Fruit fly (Drosophila melanogaster) whole organism, prepupa: ENCODE measurements around the gene abd-A.

Experiments used
- Blimp-1 ChIP-seq: fragments of 200-800 bp; sonication (Bioruptor generic); optimal IDR thresholded peaks from 3 replicates; lab custom pipeline; 2017; ENCODE audit warnings: missing biosample characterization, missing genetic modification characterization, mild to moderate bottlenecking, moderate library complexity, missing genetic modification reagents
- CG11902 ChIP-seq: fragments of 200-800 bp; sonication (Bioruptor generic); optimal IDR thresholded peaks from 3 replicates; lab custom pipeline; 2016; ENCODE audit warnings: missing biosample characterization, missing genetic modification characterization
- CG1621 ChIP-seq: fragments of 200-800 bp; sonication (Bioruptor generic); optimal IDR thresholded peaks from 3 replicates; lab custom pipeline; 2018; ENCODE audit warnings: missing biosample characterization, mild to moderate bottlenecking, missing genetic modification characterization
- CG16779 ChIP-seq: fragments of 200-800 bp; sonication (Bioruptor generic); optimal IDR thresholded peaks from 3 replicates; lab custom pipeline; 2017; ENCODE audit warnings: missing biosample characterization, mild to moderate bottlenecking, missing genetic modification characterization
- CG31627 ChIP-seq: fragments of 200-800 bp; sonication (Bioruptor generic); optimal IDR thresholded peaks from 3 replicates; lab custom pipeline; 2016; ENCODE audit warnings: missing biosample characterization, missing genetic modification characterization
- CG34406 ChIP-seq: fragments of 200-800 bp; sonication (Bioruptor generic); optimal IDR thresholded peaks from 3 replicates; lab custom pipeline; 2016; ENCODE audit warnings: missing biosample characterization, missing genetic modification characterization
- CG3919 ChIP-seq: fragments of 200-800 bp; sonication (Bioruptor generic); optimal IDR thresholded peaks from 3 replicates; lab custom pipeline; 2016; ENCODE audit warnings: missing biosample characterization, missing genetic modification characterization
- CG4318 ChIP-seq: fragments of 200-800 bp; sonication (Bioruptor generic); optimal IDR thresholded peaks from 3 replicates; lab custom pipeline; 2017; ENCODE audit warnings: missing biosample characterization, mild to moderate bottlenecking, missing genetic modification characterization
- CG6792 ChIP-seq: fragments of 200-800 bp; sonication (Bioruptor generic); optimal IDR thresholded peaks from 3 replicates; lab custom pipeline; 2016; ENCODE audit warnings: missing biosample characterization, missing genetic modification characterization
- CG6808 ChIP-seq: fragments of 200-800 bp; sonication (Bioruptor generic); optimal IDR thresholded peaks from 3 replicates; lab custom pipeline; 2017; ENCODE audit warnings: missing biosample characterization, missing genetic modification characterization, mild to moderate bottlenecking, moderate library complexity, missing genetic modification reagents
- CG6854 ChIP-seq: fragments of 200-800 bp; sonication (Bioruptor generic); optimal IDR thresholded peaks from 2 replicates; lab custom pipeline; 2017; ENCODE audit warnings: missing biosample characterization, mild to moderate bottlenecking, missing genetic modification characterization
- CG8319 ChIP-seq: fragments of 200-800 bp; sonication (Bioruptor generic); optimal IDR thresholded peaks from 3 replicates; lab custom pipeline; 2016; ENCODE audit warnings: missing biosample characterization, missing genetic modification characterization
- CG9139 ChIP-seq: fragments of 200-800 bp; sonication (Bioruptor generic); optimal IDR thresholded peaks from 3 replicates; lab custom pipeline; 2017; ENCODE audit warnings: missing biosample characterization, mild to moderate bottlenecking, missing genetic modification characterization
- Eip78C ChIP-seq: fragments of 200-800 bp; sonication (Bioruptor generic); peaks from one replicate; lab custom pipeline; 2016; ENCODE audit warnings: missing biosample characterization, missing genetic modification characterization
- Eip93F ChIP-seq: fragments of 200-800 bp; sonication (Bioruptor generic); optimal IDR thresholded peaks from 2 replicates; lab custom pipeline; 2016; ENCODE audit warnings: missing biosample characterization, mild to moderate bottlenecking, missing genetic modification characterization
- Ets21C ChIP-seq: fragments of 200-800 bp; sonication (Bioruptor generic); optimal IDR thresholded peaks from 3 replicates; lab custom pipeline; 2016; ENCODE audit warnings: missing biosample characterization, missing genetic modification characterization
- Gug ChIP-seq: fragments of 200-800 bp; sonication (Bioruptor generic); IDR thresholded peaks from 2 replicates; pipeline ENCODE4 v1.3.6; 2022; ENCODE audit warnings: missing biosample characterization, missing genetic modification characterization
- Hr39 ChIP-seq: fragments of 200-800 bp; sonication (Bioruptor generic); optimal IDR thresholded peaks from 2 replicates; lab custom pipeline; 2016; ENCODE audit warnings: missing biosample characterization, missing genetic modification characterization
- Hr4 ChIP-seq: fragments of 200-800 bp; sonication (Bioruptor generic); optimal IDR thresholded peaks from 3 replicates; lab custom pipeline; 2016; ENCODE audit warnings: missing biosample characterization, missing genetic modification characterization
- OdsH ChIP-seq: fragments of 200-800 bp; sonication (Bioruptor generic); optimal IDR thresholded peaks from 3 replicates; lab custom pipeline; 2016; ENCODE audit warnings: missing biosample characterization, missing genetic modification characterization
- Smox ChIP-seq: fragments of 200-800 bp; sonication (Bioruptor generic); optimal IDR thresholded peaks from 3 replicates; lab custom pipeline; 2016; ENCODE audit warnings: missing biosample characterization, missing genetic modification characterization
- Sox14 ChIP-seq: fragments of 200-800 bp; sonication (Bioruptor generic); optimal IDR thresholded peaks from 3 replicates; lab custom pipeline; 2016; ENCODE audit warnings: missing biosample characterization, missing genetic modification characterization
- Sox15 ChIP-seq: fragments of 200-800 bp; sonication (Bioruptor generic); optimal IDR thresholded peaks from 3 replicates; lab custom pipeline; 2016; ENCODE audit warnings: missing biosample characterization, missing genetic modification characterization
- achi ChIP-seq: fragments of 200-800 bp; sonication (Bioruptor generic); optimal IDR thresholded peaks from 3 replicates; lab custom pipeline; 2016; ENCODE audit warnings: missing biosample characterization, missing genetic modification characterization
- acj6 ChIP-seq: fragments of 200-800 bp; sonication (Bioruptor generic); optimal IDR thresholded peaks from 3 replicates; lab custom pipeline; 2016; ENCODE audit warnings: missing biosample characterization, missing genetic modification characterization
- cyc ChIP-seq: fragments of 200-800 bp; sonication (Bioruptor generic); optimal IDR thresholded peaks from 3 replicates; lab custom pipeline; 2016; ENCODE audit warnings: missing biosample characterization, missing genetic modification characterization
- dsx ChIP-seq: fragments of 200-800 bp; optimal IDR thresholded peaks from 3 replicates; lab custom pipeline; 2019; ENCODE audit warnings: missing biosample characterization, mild to moderate bottlenecking, missing genetic modification characterization, moderate library complexity; ENCODE audit not compliant: poor library complexity, severe bottlenecking
- fkh ChIP-seq: fragments of 200-800 bp; sonication (Bioruptor generic); optimal IDR thresholded peaks from 3 replicates; lab custom pipeline; 2017; ENCODE audit warnings: missing biosample characterization, mild to moderate bottlenecking, missing genetic modification characterization, moderate library complexity
- ss ChIP-seq, 2 experiments: fragments of 200-800 bp; sonication (Bioruptor generic); optimal IDR thresholded peaks; 2 replicates in 1 of 2; 3 replicates in 1 of 2; lab custom pipeline; 2017 to 2018; ENCODE audit warnings: mild to moderate bottlenecking in 2 of 2, missing biosample characterization in 2 of 2, missing genetic modification characterization in 2 of 2, moderate library complexity in 1 of 2
- svp ChIP-seq: fragments of 200-800 bp; sonication (Bioruptor generic); peaks from one replicate; lab custom pipeline; 2016; ENCODE audit warnings: missing biosample characterization, missing genetic modification characterization
- topi ChIP-seq: fragments of 200-800 bp; sonication (Bioruptor generic); optimal IDR thresholded peaks from 3 replicates; lab custom pipeline; 2016; ENCODE audit warnings: missing biosample characterization, missing genetic modification characterization

Gene abd-A

dm6 chr3R:16827604-16828003, 2.2 kb downstream of the abd-A start:
- TF ChIP-seq CG4318 (GFP tag; lab: Kevin White, UChicago) (no peak), CG31627 (GFP tag; lab: Kevin White, UChicago) (no peak), Sox14 (GFP tag; lab: Kevin White, UChicago) (no peak), topi (no peak), CG34406 (GFP tag; lab: Kevin White, UChicago) (no peak), Eip78C (GFP tag; lab: Kevin White, UChicago) (no peak), Blimp-1 (GFP tag; lab: Kevin White, UChicago) (no peak)

- TF ChIP-seq svp (GFP tag; lab: Kevin White, UChicago) (peak; percentile 11), CG34406 (GFP tag; lab: Kevin White, UChicago) (no peak)
- TF ChIP-seq, all 60 proteins: peak for 1
Observed at dm6 chr3R:16827124-16827523, 2.7 kb downstream of the abd-A start.

- TF ChIP-seq CG6792 (no peak), dsx (GFP tag; lab: Kevin White, UChicago) (no peak), achi (GFP tag; lab: Kevin White, UChicago) (no peak), CG9139 (GFP tag; lab: Kevin White, UChicago) (no peak), svp (GFP tag; lab: Kevin White, UChicago) (no peak), Eip93F (GFP tag; lab: Kevin White, UChicago) (no peak), Hr39 (GFP tag; lab: Kevin White, UChicago) (no peak), Eip78C (GFP tag; lab: Kevin White, UChicago) (no peak)
Observed at dm6 chr3R:16826246-16826816, 3.5 kb downstream of the abd-A start.

dm6 chr3R:16822015-16822414, 7.8 kb downstream of the abd-A start:
- TF ChIP-seq CG3919 (GFP tag; lab: Kevin White, UChicago) (no peak), Blimp-1 (GFP tag; lab: Kevin White, UChicago) (no peak), CG11902 (GFP tag; lab: Kevin White, UChicago) (no peak), CG6854 (GFP tag; lab: Kevin White, UChicago) (no peak), CG6808 (GFP tag; lab: Kevin White, UChicago) (no peak), CG8319 (no peak), acj6 (GFP tag; lab: Kevin White, UChicago) (no peak), CG31627 (GFP tag; lab: Kevin White, UChicago) (no peak), Gug (no peak), OdsH (no peak), Sox15 (GFP tag; lab: Kevin White, UChicago) (no peak), Smox (GFP tag; lab: Kevin White, UChicago) (no peak), Hr4 (no peak)

- TF ChIP-seq CG6808 (GFP tag; lab: Kevin White, UChicago): no peak
Observed at dm6 chr3R:16821473-16821872, 8.4 kb downstream of the abd-A start.

dm6 chr3R:16819451-16820129, 10.3 kb downstream of the abd-A start:
- TF ChIP-seq cyc (no peak), achi (GFP tag; lab: Kevin White, UChicago) (no peak), Sox15 (GFP tag; lab: Kevin White, UChicago) (no peak), CG6854 (GFP tag; lab: Kevin White, UChicago) (no peak), svp (GFP tag; lab: Kevin White, UChicago) (peak; percentile 100)

dm6 chr3R:16817465-16817864, 12.4 kb downstream of the abd-A start:
- TF ChIP-seq CG6854 (GFP tag; lab: Kevin White, UChicago) (no peak), Ets21C (no peak), fkh (GFP tag; lab: Kevin White, UChicago) (no peak), CG4318 (GFP tag; lab: Kevin White, UChicago) (no peak), ss (GFP tag; optimal IDR thresholded peaks at IDR 0.05; lab: Kevin White, UChicago) (no peak), CG16779 (tag; lab: Kevin White, UChicago) (no peak), cyc (no peak), CG1621 (tag; lab: Kevin White, UChicago) (no peak)
